Fruit fly (Drosophila melanogaster) whole organism, embryonic: ENCODE results near the gene Iru.

ENCODE experiments used
- Asciz ChIP-seq: fragments of 200-800 bp; sonication (Bioruptor generic); optimal IDR thresholded peaks from 2 replicates; lab custom pipeline; 2017; ENCODE audit warnings: missing biosample characterization, mild to moderate bottlenecking, missing genetic modification characterization, missing genetic modification reagents
- Bdp1 ChIP-seq: fragments of 200-800 bp; sonication (Bioruptor generic); optimal IDR thresholded peaks from 3 replicates; lab custom pipeline; 2016; ENCODE audit warnings: missing biosample characterization, missing genetic modification characterization
- Bteb2 ChIP-seq: fragments of 200-800 bp; sonication (Bioruptor generic); optimal IDR thresholded peaks from 2 replicates; lab custom pipeline; 2016; ENCODE audit warnings: missing biosample characterization, missing genetic modification characterization
- CG10147 ChIP-seq: fragments of 200-800 bp; sonication (Bioruptor generic); optimal IDR thresholded peaks from 2 replicates; lab custom pipeline; 2019; ENCODE audit warnings: missing biosample characterization, mild to moderate bottlenecking, missing genetic modification characterization, moderate library complexity
- CG11085 ChIP-seq: fragments of 200-800 bp; sonication (Bioruptor generic); IDR thresholded peaks from 2 replicates; pipeline ENCODE4 v1.3.6; 2022; ENCODE audit warnings: missing biosample characterization, missing genetic modification characterization
- CG11398 ChIP-seq: fragments of 200-800 bp; sonication (Bioruptor generic); optimal IDR thresholded peaks from 2 replicates; lab custom pipeline; 2016; ENCODE audit warnings: missing biosample characterization, missing genetic modification characterization
- CG11504 ChIP-seq: fragments of 200-800 bp; sonication (Bioruptor generic); optimal IDR thresholded peaks from 3 replicates; lab custom pipeline; 2019; ENCODE audit warnings: missing biosample characterization, mild to moderate bottlenecking, missing genetic modification characterization, moderate library complexity
- CG12299 ChIP-seq: fragments of 200-800 bp; sonication (Bioruptor generic); optimal IDR thresholded peaks from 2 replicates; lab custom pipeline; 2018; ENCODE audit warnings: missing biosample characterization, mild to moderate bottlenecking, missing genetic modification characterization
- CG12744 ChIP-seq: fragments of 200-800 bp; sonication (Bioruptor generic); optimal IDR thresholded peaks from 2 replicates; lab custom pipeline; 2016; ENCODE audit warnings: missing biosample characterization, missing genetic modification characterization
- CG14014 ChIP-seq: fragments of 200-800 bp; sonication (Bioruptor generic); IDR thresholded peaks from 2 replicates; pipeline ENCODE4 v1.3.6; 2022; ENCODE audit warnings: missing biosample characterization, missing genetic modification characterization
- CG14441 ChIP-seq: fragments of 200-800 bp; sonication (Bioruptor generic); IDR thresholded peaks from 2 replicates; pipeline ENCODE4 v1.3.6; 2022; ENCODE audit warnings: missing biosample characterization, missing genetic modification characterization
- CG14710 ChIP-seq: fragments of 200-800 bp; sonication (Bioruptor generic); optimal IDR thresholded peaks from 3 replicates; lab custom pipeline; 2019; ENCODE audit warnings: missing biosample characterization, mild to moderate bottlenecking, missing genetic modification characterization, moderate library complexity
- CG15696 ChIP-seq: fragments of 200-800 bp; sonication (Bioruptor generic); optimal IDR thresholded peaks from 2 replicates; lab custom pipeline; 2019; ENCODE audit warnings: missing biosample characterization, mild to moderate bottlenecking, missing genetic modification characterization, moderate library complexity
- CG17186 ChIP-seq: fragments of 200-800 bp; sonication (Bioruptor generic); optimal IDR thresholded peaks from 3 replicates; lab custom pipeline; 2017; ENCODE audit warnings: missing biosample characterization, missing genetic modification reagents, missing genetic modification characterization
- CG17802 ChIP-seq: fragments of 200-800 bp; sonication (Bioruptor generic); optimal IDR thresholded peaks from 2 replicates; lab custom pipeline; 2018; ENCODE audit warnings: missing biosample characterization, mild to moderate bottlenecking, missing genetic modification characterization, moderate library complexity
- CG18262 ChIP-seq: fragments of 200-800 bp; optimal IDR thresholded peaks from 3 replicates; lab custom pipeline; 2019; ENCODE audit warnings: missing biosample characterization, mild to moderate bottlenecking, missing genetic modification characterization, moderate library complexity
- CG18619 ChIP-seq: fragments of 200-800 bp; sonication (Bioruptor generic); optimal IDR thresholded peaks from 3 replicates; lab custom pipeline; 2017; ENCODE audit warnings: missing biosample characterization, mild to moderate bottlenecking, missing genetic modification characterization
- CG30403 ChIP-seq: fragments of 200-800 bp; sonication (Bioruptor generic); optimal IDR thresholded peaks from 3 replicates; lab custom pipeline; 2016; ENCODE audit warnings: missing biosample characterization, missing genetic modification characterization
- CG4404 ChIP-seq: fragments of 200-800 bp; sonication (Bioruptor generic); IDR thresholded peaks from 2 replicates; pipeline ENCODE4 v1.3.6; 2022; ENCODE audit warnings: missing biosample characterization, missing genetic modification characterization
- CG4730 ChIP-seq: fragments of 200-800 bp; sonication (Bioruptor generic); IDR thresholded peaks from 2 replicates; pipeline ENCODE4 v1.3.6; 2022; ENCODE audit warnings: missing biosample characterization, missing genetic modification characterization
- CG4820 ChIP-seq: fragments of 200-800 bp; sonication (Bioruptor generic); optimal IDR thresholded peaks from 3 replicates; lab custom pipeline; 2016; ENCODE audit warnings: missing biosample characterization, missing genetic modification characterization
- CG8478 ChIP-seq: fragments of >200 bp; optimal IDR thresholded peaks from 2 replicates; lab custom pipeline; 2018
- CG8944 ChIP-seq: fragments of 200-800 bp; sonication (Bioruptor generic); optimal IDR thresholded peaks from 3 replicates; lab custom pipeline; 2016; ENCODE audit warnings: missing biosample characterization, missing genetic modification characterization
- CG9437 ChIP-seq: fragments of 200-800 bp; sonication (Bioruptor generic); optimal IDR thresholded peaks from 2 replicates; lab custom pipeline; 2018; ENCODE audit warnings: missing biosample characterization, mild to moderate bottlenecking, missing genetic modification characterization
- CG9932 ChIP-seq: fragments of 200-800 bp; sonication (Bioruptor generic); IDR thresholded peaks from 2 replicates; pipeline ENCODE4 v1.3.6; 2022; ENCODE audit warnings: missing biosample characterization, missing genetic modification characterization
- CHES-1-like ChIP-seq: fragments of 200-800 bp; sonication (Bioruptor generic); optimal IDR thresholded peaks from 2 replicates; lab custom pipeline; 2016; ENCODE audit warnings: missing biosample characterization, missing genetic modification characterization
- CTCF ChIP-seq: fragments of 200-800 bp; sonication (Bioruptor generic); optimal IDR thresholded peaks from 2 replicates; lab custom pipeline; 2017; ENCODE audit warnings: missing biosample characterization, mild to moderate bottlenecking, missing genetic modification characterization, moderate library complexity
- Camta ChIP-seq: fragments of 200-800 bp; sonication (Bioruptor generic); optimal IDR thresholded peaks from 2 replicates; lab custom pipeline; 2016; ENCODE audit warnings: missing biosample characterization, missing genetic modification characterization
- Dip3 ChIP-seq: fragments of 200-800 bp; sonication (Bioruptor generic); optimal IDR thresholded peaks from 3 replicates; lab custom pipeline; 2016; ENCODE audit warnings: missing biosample characterization, missing genetic modification characterization
- Ets97D ChIP-seq: fragments of 200-800 bp; sonication (Bioruptor generic); optimal IDR thresholded peaks from 3 replicates; lab custom pipeline; 2016; ENCODE audit warnings: missing biosample characterization, missing genetic modification characterization
- Fer1 ChIP-seq: fragments of 200-800 bp; sonication (Bioruptor generic); optimal IDR thresholded peaks from 2 replicates; lab custom pipeline; 2017; ENCODE audit warnings: missing biosample characterization, mild to moderate bottlenecking, missing genetic modification characterization
- Gsc ChIP-seq: fragments of 200-800 bp; sonication (Bioruptor generic); IDR thresholded peaks from 2 replicates; pipeline ENCODE4 v1.3.6; 2022; ENCODE audit warnings: missing biosample characterization, missing genetic modification characterization
- HLH4C ChIP-seq: fragments of 200-800 bp; sonication (Bioruptor generic); IDR thresholded peaks from 3 replicates; pipeline ENCODE4 v1.3.6; 2022; ENCODE audit warnings: missing biosample characterization, missing genetic modification characterization; ENCODE audit not compliant: partially characterized antibody
- HmgZ ChIP-seq: fragments of 200-800 bp; sonication (Bioruptor generic); optimal IDR thresholded peaks from 2 replicates; lab custom pipeline; 2018; ENCODE audit warnings: missing biosample characterization, mild to moderate bottlenecking, missing genetic modification characterization
- Sox100B ChIP-seq: fragments of 200-800 bp; sonication (Bioruptor generic); optimal IDR thresholded peaks from 3 replicates; lab custom pipeline; 2018; ENCODE audit warnings: missing biosample characterization, mild to moderate bottlenecking, missing genetic modification characterization
- ab ChIP-seq: fragments of 200-800 bp; sonication (Bioruptor generic); optimal IDR thresholded peaks from 2 replicates; lab custom pipeline; 2016; ENCODE audit warnings: missing biosample characterization, missing genetic modification characterization
- ase ChIP-seq: fragments of 200-800 bp; sonication (Bioruptor generic); IDR thresholded peaks from 3 replicates; pipeline ENCODE4 v1.3.6; 2022; ENCODE audit warnings: missing biosample characterization, missing genetic modification characterization
- chm ChIP-seq: fragments of 200-800 bp; sonication (Bioruptor generic); IDR thresholded peaks from 2 replicates; pipeline ENCODE4 v1.3.6; 2022; ENCODE audit warnings: missing biosample characterization, missing genetic modification characterization
- ci ChIP-seq: fragments of 200-800 bp; sonication (Bioruptor generic); IDR thresholded peaks from 3 replicates; pipeline ENCODE4 v1.3.6; 2022; ENCODE audit warnings: missing biosample characterization, missing genetic modification characterization
- ftz-f1 ChIP-seq: fragments of 200-800 bp; sonication (Bioruptor generic); optimal IDR thresholded peaks from 2 replicates; lab custom pipeline; 2016; ENCODE audit warnings: missing biosample characterization, missing genetic modification characterization
- gsb ChIP-seq: fragments of 200-800 bp; sonication (Bioruptor generic); IDR thresholded peaks from 2 replicates; pipeline ENCODE4 v1.3.6; 2022; ENCODE audit warnings: missing biosample characterization, missing genetic modification characterization
- gt ChIP-seq: fragments of 200-800 bp; sonication (Bioruptor generic); IDR thresholded peaks from 2 replicates; pipeline ENCODE4 v1.3.6; 2022; ENCODE audit warnings: missing biosample characterization, missing genetic modification characterization
- inv ChIP-seq: fragments of 200-800 bp; sonication (Bioruptor generic); IDR thresholded peaks from 2 replicates; pipeline ENCODE4 v1.3.6; 2022; ENCODE audit warnings: missing biosample characterization, missing genetic modification characterization; ENCODE audit not compliant: partially characterized antibody
- nau ChIP-seq: fragments of 200-800 bp; sonication (Bioruptor generic); optimal IDR thresholded peaks from 3 replicates; lab custom pipeline; 2017; ENCODE audit warnings: missing biosample characterization, mild to moderate bottlenecking, missing genetic modification characterization, missing genetic modification reagents
- nmo ChIP-seq: fragments of 200-800 bp; sonication (Bioruptor generic); optimal IDR thresholded peaks from 2 replicates; lab custom pipeline; 2018; ENCODE audit warnings: missing biosample characterization, mild to moderate bottlenecking, missing genetic modification characterization, moderate library complexity
- p53 ChIP-seq: fragments of 200-800 bp; sonication (Bioruptor generic); optimal IDR thresholded peaks from 2 replicates; lab custom pipeline; 2016; ENCODE audit warnings: missing biosample characterization, missing genetic modification characterization
- pfk ChIP-seq: fragments of 200-800 bp; sonication (Bioruptor generic); optimal IDR thresholded peaks from 2 replicates; lab custom pipeline; 2018; ENCODE audit warnings: missing biosample characterization, mild to moderate bottlenecking, missing genetic modification characterization, moderate library complexity
- pho ChIP-seq: fragments of 200-800 bp; sonication (Bioruptor generic); optimal IDR thresholded peaks from 2 replicates; lab custom pipeline; 2016; ENCODE audit warnings: missing biosample characterization, missing genetic modification characterization
- pzg ChIP-seq: fragments of 200-800 bp; sonication (Bioruptor generic); optimal IDR thresholded peaks from 3 replicates; lab custom pipeline; 2018; ENCODE audit warnings: missing biosample characterization, mild to moderate bottlenecking, missing genetic modification characterization, moderate library complexity
- slbo ChIP-seq: fragments of 200-800 bp; sonication (Bioruptor generic); IDR thresholded peaks from 2 replicates; pipeline ENCODE4 v1.3.6; 2022; ENCODE audit warnings: missing biosample characterization, missing genetic modification characterization
- slp2 ChIP-seq: fragments of 200-800 bp; sonication (Bioruptor generic); optimal IDR thresholded peaks from 2 replicates; lab custom pipeline; 2016; ENCODE audit warnings: missing biosample characterization, missing genetic modification characterization
- yki ChIP-seq: fragments of >200 bp; optimal IDR thresholded peaks from 3 replicates; lab custom pipeline; 2018
- zen ChIP-seq: fragments of 200-800 bp; sonication (Bioruptor generic); optimal IDR thresholded peaks from 3 replicates; lab custom pipeline; 2018; ENCODE audit warnings: missing biosample characterization, mild to moderate bottlenecking, missing genetic modification characterization, moderate library complexity

The Iru gene

dm6 chr3R:9038652-9039051 is 32.4 kb downstream of the Iru start, which contains the start of gene hyx (continued):
- peak; percentile 61 for TF ChIP-seq HmgZ
- peak; percentile 20 for TF ChIP-seq Dip3 (GFP tag; lab: Kevin White, UChicago)
- TF ChIP-seq CHES-1-like (GFP tag; lab: Kevin White, UChicago), result peak; percentile 55
- peak; percentile 32 for TF ChIP-seq Ets97D (GFP tag; lab: Kevin White, UChicago)
- no peak for TF ChIP-seq nau (GFP tag; lab: Kevin White, UChicago)
- TF ChIP-seq CG8478 (lab: Kevin White, UChicago), result no peak
- no peak for TF ChIP-seq CG11398 (GFP tag; lab: Kevin White, UChicago)
- peak; percentile 54 for TF ChIP-seq pzg (GFP tag; lab: Kevin White, UChicago)
- TF ChIP-seq CG14710, result peak; percentile 32
- no peak for TF ChIP-seq CG12299
- TF ChIP-seq CG18619, result peak; percentile 22
- TF ChIP-seq Fer1 (GFP tag; lab: Kevin White, UChicago), result peak; percentile 61
- TF ChIP-seq ftz-f1 (GFP tag; lab: Kevin White, UChicago), result peak; percentile 95
- no peak for TF ChIP-seq CG4404 (GFP tag; lab: Robert Waterston, UW)
- TF ChIP-seq ase (GFP tag; lab: Robert Waterston, UW), result 0 out of 3 replicates have a peak, but pooled peaks have one; percentile 23
- TF ChIP-seq CTCF (GFP tag; lab: Kevin White, UChicago), result no peak
- TF ChIP-seq CG4730, result no peak
- peak; percentile 27 for TF ChIP-seq nmo (GFP tag; lab: Kevin White, UChicago)
- TF ChIP-seq pho (GFP tag; lab: Kevin White, UChicago), result peak; percentile 30
- TF ChIP-seq yki (lab: Kevin White, UChicago), result no peak
- peak; percentile 65; the same call in 2 of the 3 replicates for TF ChIP-seq HLH4C (GFP tag; lab: Robert Waterston, UW)
- peak; percentile 36; the same call in 1 of the 3 replicates for TF ChIP-seq ci (GFP tag; lab: Robert Waterston, UW)
- peak; percentile 3 for TF ChIP-seq CG15696 (tag; lab: Kevin White, UChicago)
- TF ChIP-seq zen (tag; lab: Kevin White, UChicago), result no peak
- no peak for TF ChIP-seq gt (GFP tag; lab: Robert Waterston, UW)
- TF ChIP-seq Bdp1 (GFP tag; lab: Kevin White, UChicago), result no peak
- TF ChIP-seq ab, result no peak
- TF ChIP-seq CG18262 (tag; lab: Kevin White, UChicago), result peak; percentile 41
- no peak for TF ChIP-seq Sox100B (GFP tag; lab: Kevin White, UChicago)
- TF ChIP-seq CG14014 (GFP tag; lab: Robert Waterston, UW), result peak; percentile 30; the same call in 1 of the 2 replicates
- TF ChIP-seq pfk, result no peak
- no peak for TF ChIP-seq gsb (GFP tag; lab: Robert Waterston, UW)
- no peak for TF ChIP-seq CG17802
- TF ChIP-seq slp2 (GFP tag; lab: Kevin White, UChicago), result no peak
- TF ChIP-seq CG4820 (GFP tag; lab: Kevin White, UChicago), result peak; percentile 10
- TF ChIP-seq CG17186 (GFP tag; lab: Kevin White, UChicago), result no peak
- TF ChIP-seq inv (GFP tag; lab: Robert Waterston, UW), result peak; percentile 60
- peak; percentile 47 for TF ChIP-seq Camta
- no peak for TF ChIP-seq Gsc (GFP tag; lab: Robert Waterston, UW)
- TF ChIP-seq CG11504 (tag; lab: Kevin White, UChicago), result no peak
- TF ChIP-seq Bteb2, result peak; percentile 41
- no peak for TF ChIP-seq Asciz (GFP tag; lab: Kevin White, UChicago)
- TF ChIP-seq CG14441, result 0 out of 2 replicates have a peak, but pooled peaks have one; percentile 29
- no peak for TF ChIP-seq CG12744 (GFP tag; lab: Kevin White, UChicago)
- no peak for TF ChIP-seq CG11085 (GFP tag; lab: Robert Waterston, UW)
- no peak for TF ChIP-seq CG8944 (GFP tag; lab: Kevin White, UChicago)
- peak; percentile 62; the same call in 1 of the 2 replicates for TF ChIP-seq slbo (GFP tag; lab: Robert Waterston, UW)
- TF ChIP-seq CG30403, result peak; percentile 66
- TF ChIP-seq CG10147 (GFP tag; lab: Kevin White, UChicago), result peak; percentile 20
- TF ChIP-seq CG9932 (GFP tag; lab: Robert Waterston, UW), result peak; percentile 69
- TF ChIP-seq chm (GFP tag; lab: Robert Waterston, UW), result 0 out of 2 replicates have a peak, but pooled peaks have one; percentile 18
- TF ChIP-seq p53 (GFP tag; lab: Kevin White, UChicago), result peak; percentile 23
- no peak for TF ChIP-seq CG9437
